Worm (Caenorhabditis elegans): Measurements from ENCODE around the gene D1014.7.

DNA sequence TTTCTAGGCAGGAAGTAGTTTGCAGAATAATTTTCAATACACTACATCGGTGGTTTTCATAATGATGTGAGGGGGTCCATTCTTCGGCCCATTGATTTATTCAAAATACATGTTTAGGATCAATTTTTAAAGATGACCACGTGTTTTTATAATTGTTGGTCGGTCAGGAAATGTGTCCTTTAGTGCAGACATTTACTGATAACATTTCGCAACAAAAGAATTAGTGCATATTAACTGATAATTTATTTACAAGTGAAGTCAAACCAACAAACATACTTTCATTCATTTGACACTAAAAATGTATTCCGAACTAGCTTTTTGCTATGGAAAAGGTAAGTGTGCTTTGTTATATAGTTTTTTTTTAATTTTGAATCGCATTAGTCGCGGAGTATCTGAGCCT lies 43.6 kb downstream of the D1014.7 start, which contains the start of gene F20D6.5:
- TF ChIP-seq nhr-12 (tag; optimal IDR thresholded peaks at IDR 0.05) (no peak), snpc-4 (tag; optimal IDR thresholded peaks at IDR 0.05) (no peak), elt-3 (tag; optimal IDR thresholded peaks at IDR 0.05) (no peak), nhr-237 (tag; optimal IDR thresholded peaks at IDR 0.05) (no peak), ztf-11 (tag; optimal IDR thresholded peaks at IDR 0.05) (no peak)
